Worm (Caenorhabditis elegans): Measurements from ENCODE around the gene cwp-2.

ce11 chrV:4794308-4794707 is 48.1 kb downstream of the cwp-2 start, which contains the start of gene R02F11.2:
- TF ChIP-seq dve-1 (tag; optimal IDR thresholded peaks at IDR 0.05), result no peak
- TF ChIP-seq rnt-1 (tag; optimal IDR thresholded peaks at IDR 0.05), result no peak

Measured in whole organism, late embryonic.